Worm (Caenorhabditis elegans): ENCODE measurements around the gene skr-8.

DNA sequence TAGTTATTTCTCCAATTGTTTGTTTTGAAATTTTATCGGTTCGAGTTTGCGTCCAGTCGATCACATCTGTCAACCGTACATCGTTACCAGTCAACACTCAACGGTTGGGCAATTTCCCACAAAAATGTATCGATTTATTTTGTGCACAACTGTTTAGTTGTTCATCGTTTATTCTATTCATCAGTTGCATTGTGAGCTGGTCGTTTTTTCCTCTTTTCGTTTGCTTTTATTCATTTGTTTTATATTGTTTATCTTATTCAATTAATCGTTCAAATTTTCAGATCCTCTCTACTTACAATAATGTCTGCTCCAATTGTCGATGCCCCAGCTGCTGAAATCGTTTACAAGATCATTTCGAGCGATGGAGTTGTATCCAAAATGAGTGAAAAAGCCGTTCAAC is 1.3 kb upstream of the skr-8 start, which contains the start of gene skr-12:
- TF ChIP-seq nhr-77 (tag; optimal IDR thresholded peaks at IDR 0.05) (no peak), jun-1 (tag; optimal IDR thresholded peaks at IDR 0.05) (no peak), elt-3 (tag; optimal IDR thresholded peaks at IDR 0.05) (no peak), nhr-11 (tag; optimal IDR thresholded peaks at IDR 0.05) (no peak), snpc-4 (tag; optimal IDR thresholded peaks at IDR 0.05) (no peak), sea-2 (GFP tag; optimal IDR thresholded peaks at IDR 0.05) (no peak), lin-39 (tag; optimal IDR thresholded peaks at IDR 0.05) (no peak)

All from whole organism, L3 larva.